Worm (Caenorhabditis elegans) whole organism, young adult: ENCODE results near the gene fbxc-7.
"Not testable (repeated sequence)": the region's sequence is repeated elsewhere in the genome, so short reads cannot be mapped to it uniquely, and the experiment has no call there.

Source experiments
- C06A6.2 ChIP-seq: fragments of 200-800 bp; sonication (Bioruptor generic); conservative IDR thresholded peaks from 2 replicates; pipeline ENCODE4 v1.3.6; 2022; ENCODE audit warnings: missing genetic modification characterization, missing compliant biosample characterization
- F10E7.11 ChIP-seq: sonication (generic microtip); optimal IDR thresholded peaks from 2 replicates; lab custom pipeline; 2017; ENCODE audit warnings: mild to moderate bottlenecking, missing genetic modification characterization, moderate library complexity, missing compliant biosample characterization
- F22D6.2 ChIP-seq: sonication (generic microtip); optimal IDR thresholded peaks from 2 replicates; lab custom pipeline; 2016; ENCODE audit warnings: mild to moderate bottlenecking, missing genetic modification characterization, missing compliant biosample characterization
- F37B4.10 ChIP-seq: fragments of 200-800 bp; sonication (Bioruptor generic); IDR thresholded peaks from 2 replicates; pipeline ENCODE4 v1.3.6; 2022; ENCODE audit warnings: missing genetic modification characterization, missing compliant biosample characterization
- F39B2.1 ChIP-seq: fragments of 200-800 bp; sonication (Bioruptor generic); IDR thresholded peaks from 2 replicates; pipeline ENCODE4 v1.3.6; 2022; ENCODE audit warnings: missing genetic modification reagents, missing genetic modification characterization, missing compliant biosample characterization
- K11D2.4 ChIP-seq: fragments of 200-800 bp; sonication (Bioruptor generic); IDR thresholded peaks from 2 replicates; pipeline ENCODE4 v1.3.6; 2022; ENCODE audit warnings: missing genetic modification reagents, missing genetic modification characterization, missing compliant biosample characterization
- ZK185.1 ChIP-seq: sonication (generic microtip); optimal IDR thresholded peaks from 2 replicates; lab custom pipeline; 2016; ENCODE audit warnings: mild to moderate bottlenecking, missing genetic modification characterization, missing compliant biosample characterization; ENCODE audit not compliant: poor library complexity, severe bottlenecking
- ama-1 ChIP-seq, 3 experiments: fragments of 150-350 bp in 1 of 3; sonication (generic microtip) in 2 of 3; optimal IDR thresholded peaks; 2 replicates each; lab custom pipeline; 2014 to 2018; ENCODE audit warnings: missing biosample characterization in 2 of 3, missing genetic modification characterization in 2 of 3, missing genetic modification reagents in 2 of 3
- aptf-2 ChIP-seq: fragments of 200-800 bp; sonication (Bioruptor generic); conservative IDR thresholded peaks from 2 replicates; pipeline ENCODE4 v1.3.6; 2022; ENCODE audit warnings: missing genetic modification reagents, missing genetic modification characterization, missing compliant biosample characterization
- athp-1 ChIP-seq: sonication (generic microtip); optimal IDR thresholded peaks from 2 replicates; lab custom pipeline; 2017; ENCODE audit warnings: mild to moderate bottlenecking, missing genetic modification characterization, missing compliant biosample characterization
- bed-1 ChIP-seq: fragments of 200-800 bp; sonication (Bioruptor generic); IDR thresholded peaks from 2 replicates; pipeline ENCODE4 v1.3.6; 2022; ENCODE audit warnings: missing genetic modification reagents, missing genetic modification characterization, missing compliant biosample characterization
- bed-2 ChIP-seq: fragments of 200-800 bp; sonication (Bioruptor generic); IDR thresholded peaks from 2 replicates; pipeline ENCODE4 v1.3.6; 2022; ENCODE audit warnings: missing genetic modification reagents, missing genetic modification characterization, missing compliant biosample characterization
- cebp-2 ChIP-seq: fragments of 200-800 bp; sonication (Bioruptor generic); IDR thresholded peaks from 2 replicates; pipeline ENCODE4 v1.3.6; 2022; ENCODE audit warnings: missing genetic modification characterization, missing compliant biosample characterization
- efl-1 ChIP-seq: fragments of 150-350 bp; optimal IDR thresholded peaks from 2 replicates; lab custom pipeline; 2014; ENCODE audit warnings: missing biosample characterization, missing genetic modification reagents, missing genetic modification characterization
- ets-4 ChIP-seq: fragments of 200-800 bp; sonication (Bioruptor generic); optimal IDR thresholded peaks from 2 replicates; lab custom pipeline; 2018; ENCODE audit warnings: mild to moderate bottlenecking, missing genetic modification characterization, missing compliant biosample characterization
- gei-17 ChIP-seq: fragments of 200-800 bp; sonication (Bioruptor generic); optimal IDR thresholded peaks from 2 replicates; lab custom pipeline; 2018; ENCODE audit warnings: mild to moderate bottlenecking, missing genetic modification characterization, missing compliant biosample characterization
- hmg-20 ChIP-seq: fragments of 200-800 bp; sonication (Bioruptor generic); IDR thresholded peaks from 2 replicates; pipeline ENCODE4 v1.3.6; 2022; ENCODE audit warnings: missing genetic modification reagents, missing genetic modification characterization, missing compliant biosample characterization
- hrde-1 ChIP-seq: sonication (generic microtip); optimal IDR thresholded peaks from 2 replicates; lab custom pipeline; 2016; ENCODE audit warnings: missing genetic modification characterization, mild to moderate bottlenecking, missing compliant biosample characterization, moderate library complexity, missing genotype, missing genetic modification reagents, borderline replicate concordance
- lin-35 ChIP-seq, 3 experiments: fragments of 150-350 bp in 2 of 3; sonication (generic microtip) in 1 of 3; optimal IDR thresholded peaks; 2 replicates each; lab custom pipeline; 2014 to 2018; ENCODE audit warnings: missing biosample characterization in 3 of 3, missing genetic modification characterization in 3 of 3, missing genetic modification reagents in 3 of 3
- lin-54 ChIP-seq: fragments of 200-800 bp; sonication (Bioruptor generic); optimal IDR thresholded peaks from 2 replicates; lab custom pipeline; 2018; ENCODE audit warnings: mild to moderate bottlenecking, missing genetic modification characterization, missing compliant biosample characterization
- madf-10 ChIP-seq: sonication (generic microtip); optimal IDR thresholded peaks from 2 replicates; lab custom pipeline; 2016; ENCODE audit warnings: mild to moderate bottlenecking, missing genetic modification characterization, missing compliant biosample characterization
- madf-6 ChIP-seq: fragments of 200-800 bp; sonication (Bioruptor generic); IDR thresholded peaks from 2 replicates; pipeline ENCODE4 v1.3.6; 2022; ENCODE audit warnings: missing genetic modification reagents, missing genetic modification characterization, missing compliant biosample characterization
- mcd-1 ChIP-seq: fragments of 200-800 bp; sonication (Bioruptor generic); IDR thresholded peaks from 2 replicates; pipeline ENCODE4 v1.3.6; 2022; ENCODE audit warnings: missing genetic modification reagents, missing genetic modification characterization, missing compliant biosample characterization
- mes-4 ChIP-seq: sonication (generic microtip); optimal IDR thresholded peaks from 2 replicates; lab custom pipeline; 2016; ENCODE audit warnings: missing genotype, missing genetic modification characterization, missing compliant biosample characterization
- nfyb-1 ChIP-seq: fragments of 200-800 bp; sonication (Bioruptor generic); IDR thresholded peaks from 2 replicates; pipeline ENCODE4 v1.3.6; 2022; ENCODE audit warnings: missing genetic modification reagents, missing genetic modification characterization, missing compliant biosample characterization
- nhr-80 ChIP-seq: sonication (generic microtip); optimal IDR thresholded peaks from 2 replicates; lab custom pipeline; 2016; ENCODE audit warnings: missing genetic modification characterization, missing compliant biosample characterization
- rcor-1 ChIP-seq: fragments of 200-800 bp; sonication (Bioruptor generic); IDR thresholded peaks from 2 replicates; pipeline ENCODE4 v1.3.6; 2022; ENCODE audit warnings: missing genetic modification reagents, missing genetic modification characterization, missing compliant biosample characterization
- sea-2 ChIP-seq: fragments of 200-800 bp; sonication (Bioruptor generic); IDR thresholded peaks from 2 replicates; pipeline ENCODE4 v1.3.6; 2022; ENCODE audit warnings: missing genetic modification characterization, missing compliant biosample characterization
- snpc-1.1 ChIP-seq: sonication (generic microtip); optimal IDR thresholded peaks from 2 replicates; lab custom pipeline; 2017; ENCODE audit warnings: missing genetic modification characterization, mild to moderate bottlenecking, missing compliant biosample characterization, antibody characterized with exemption, moderate library complexity, missing genotype, missing genetic modification reagents; ENCODE audit not compliant: insufficient read depth
- snpc-1.3 ChIP-seq: sonication (generic microtip); optimal IDR thresholded peaks from 2 replicates; lab custom pipeline; 2017; ENCODE audit warnings: missing genetic modification characterization, mild to moderate bottlenecking, missing compliant biosample characterization, antibody characterized with exemption, moderate library complexity, missing genotype, missing genetic modification reagents; ENCODE audit not compliant: insufficient read depth
- snpc-4 ChIP-seq, 5 experiments: fragments of 150-350 bp in 1 of 5; sonication (generic microtip) in 4 of 5; optimal IDR thresholded peaks; 2 replicates each; lab custom pipeline; 2014 to 2018; ENCODE audit warnings: missing genetic modification characterization in 5 of 5, missing biosample characterization in 3 of 5, antibody characterized with exemption in 2 of 5, mild to moderate bottlenecking in 2 of 5, missing compliant biosample characterization in 2 of 5, missing genotype in 2 of 5, moderate library complexity in 2 of 5, missing genetic modification reagents in 1 of 5
- unc-130 ChIP-seq: sonication (generic microtip); optimal IDR thresholded peaks from 2 replicates; lab custom pipeline; 2016; ENCODE audit warnings: missing genetic modification reagents, missing genetic modification characterization, missing compliant biosample characterization
- zfh-2 ChIP-seq: fragments of 200-800 bp; sonication (Bioruptor generic); conservative IDR thresholded peaks from 2 replicates; pipeline ENCODE4 v1.3.6; 2022; ENCODE audit warnings: missing genetic modification reagents, missing genetic modification characterization, missing compliant biosample characterization
- ztf-18 ChIP-seq: sonication (generic microtip); optimal IDR thresholded peaks from 2 replicates; lab custom pipeline; 2016; ENCODE audit warnings: missing genotype, mild to moderate bottlenecking, missing genetic modification characterization, missing compliant biosample characterization
- ztf-22 ChIP-seq: fragments of 200-800 bp; sonication (Bioruptor generic); optimal IDR thresholded peaks from 2 replicates; lab custom pipeline; 2018; ENCODE audit warnings: mild to moderate bottlenecking, missing genetic modification characterization, moderate library complexity, missing compliant biosample characterization

The fbxc-7 gene

ce11 chrII:954626-955025 is at the start of gene fbxc-7:
fbxc-7 (plus strand) TSS chrII:954926.
- TF ChIP-seq athp-1 (tag; lab: Kevin White, UChicago); sea-2 (GFP tag; lab: Robert Waterston, UW); ztf-18 (tag; lab: Kevin White, UChicago): not testable (repeated sequence)

DNA sequence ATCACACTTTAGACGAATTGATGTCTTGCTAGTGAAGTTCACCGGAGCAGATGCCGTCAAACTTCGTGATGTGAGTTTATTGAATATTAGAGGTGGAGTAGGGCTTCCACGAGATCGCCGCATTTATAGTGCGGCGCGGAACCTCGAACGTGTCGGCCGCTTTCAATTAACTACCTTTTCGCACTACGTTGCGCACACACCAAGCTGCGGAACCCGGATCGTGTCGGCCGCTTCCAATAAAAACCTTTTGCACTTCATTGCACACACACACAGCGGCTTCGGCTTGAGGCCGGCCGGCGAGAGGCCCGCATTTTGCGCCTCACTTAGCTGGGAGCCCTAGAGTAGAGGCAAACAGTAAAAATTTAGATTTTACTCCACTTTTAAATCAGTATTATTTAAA is 49.4 kb upstream of the fbxc-7 start:
- TF ChIP-seq efl-1 (no peak), bed-1 (GFP tag; lab: Robert Waterston, UW) (no peak), zfh-2 (peak; percentile 40; the same call in 1 of the 2 replicates), ama-1 (optimal IDR thresholded peaks at IDR 0.05; lab: Kevin White, UChicago) (no peak), ama-1 (GFP tag; optimal IDR thresholded peaks at IDR 0.05; lab: Kevin White, UChicago) (no peak), athp-1 (tag; lab: Kevin White, UChicago) (no peak), snpc-4 (GFP tag; optimal IDR thresholded peaks at IDR 0.05; lab: Kevin White, UChicago) (no peak), snpc-4 (tag; optimal IDR thresholded peaks at IDR 0.05; lab: Kevin White, UChicago) (peak in 2 of 4 experiments; percentile 75 to 90), snpc-1.1 (tag; lab: Kevin White, UChicago) (peak; percentile 70), unc-130 (no peak), lin-54 (no peak), nfyb-1 (GFP tag; lab: Robert Waterston, UW) (no peak)

DNA sequence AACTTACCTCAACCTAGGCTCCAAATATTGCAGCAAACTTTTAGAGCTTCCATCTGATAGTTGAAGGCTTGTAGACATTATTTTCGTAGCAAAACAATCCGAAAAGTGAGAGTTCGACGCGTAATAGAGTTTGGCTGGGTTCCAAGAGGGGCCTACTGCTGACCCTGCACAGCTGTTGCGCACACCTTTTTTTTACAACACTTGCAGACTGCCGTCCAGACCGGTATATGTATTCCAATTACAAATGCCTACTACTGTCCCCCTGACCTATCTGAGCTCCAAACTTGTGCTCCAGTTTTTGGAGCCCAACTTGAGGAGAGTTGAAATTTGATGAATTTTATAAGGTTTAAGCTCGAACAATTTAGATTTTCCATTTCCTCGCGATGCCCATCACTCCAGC is 45.2 kb upstream of the fbxc-7 start, which contains the start of the genes fbxc-24 and fbxc-27:
TSS of gene fbxc-24 (minus strand) at position 101 of the 400 bp plus-strand sequence.
TSS of gene fbxc-27 (plus strand) at position 216 of the 400 bp plus-strand sequence.
- no peak for TF ChIP-seq F37B4.10 (GFP tag; lab: Robert Waterston, UW)
- TF ChIP-seq F10E7.11 (tag; lab: Kevin White, UChicago): no peak
- TF ChIP-seq rcor-1 (GFP tag; lab: Robert Waterston, UW): no peak
- no peak for TF ChIP-seq gei-17 (GFP tag; lab: Kevin White, UChicago)
- TF ChIP-seq ztf-22 (GFP tag; lab: Kevin White, UChicago): no peak
- TF ChIP-seq aptf-2 (GFP tag; lab: Robert Waterston, UW): no peak

DNA sequence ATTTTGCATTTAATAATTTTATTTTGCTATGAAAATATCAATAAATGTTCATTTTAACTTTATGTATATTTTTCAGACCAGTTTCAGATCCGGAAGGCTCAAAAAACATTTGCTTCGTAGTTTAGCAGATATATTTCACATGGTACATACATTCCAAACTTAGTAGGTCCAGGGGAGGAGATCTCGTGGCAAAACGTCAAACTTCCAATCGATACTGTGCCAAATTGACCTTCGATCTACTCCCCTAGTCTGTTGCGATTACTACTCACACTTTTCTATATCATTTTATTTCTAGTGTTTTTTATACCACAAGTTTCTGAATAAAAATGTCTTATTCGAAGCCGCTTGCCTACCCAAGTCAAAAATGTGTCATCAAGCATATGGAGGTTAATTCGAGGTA is 43.0 kb upstream of the fbxc-7 start, which contains the start of gene fbxc-31:
TSS of gene fbxc-31 (plus strand) at position 301 of the 400 bp plus-strand sequence.
- TF ChIP-seq mes-4 (tag; lab: Kevin White, UChicago) (no peak), rcor-1 (GFP tag; lab: Robert Waterston, UW) (no peak), ets-4 (no peak), madf-10 (tag; lab: Kevin White, UChicago) (no peak), K11D2.4 (no peak), C06A6.2 (GFP tag; lab: Robert Waterston, UW) (no peak), ama-1 (optimal IDR thresholded peaks at IDR 0.05; lab: Kevin White, UChicago) (no peak), ama-1 (GFP tag; optimal IDR thresholded peaks at IDR 0.05; lab: Kevin White, UChicago) (no peak), F22D6.2 (tag; lab: Kevin White, UChicago) (no peak), sea-2 (GFP tag; lab: Robert Waterston, UW) (no peak), nhr-80 (tag; lab: Kevin White, UChicago) (no peak), ZK185.1 (tag; lab: Kevin White, UChicago) (no peak), snpc-1.3 (tag; lab: Kevin White, UChicago) (no peak), hmg-20 (GFP tag; lab: Robert Waterston, UW) (no peak)

ce11 chrII:913222-913722 is 41.5 kb upstream of the fbxc-7 start, which contains the start of gene fbxc-33:
fbxc-33 (plus strand) TSS chrII:913672.
- TF ChIP-seq F39B2.1 (GFP tag; lab: Robert Waterston, UW) (no peak), madf-6 (GFP tag; lab: Robert Waterston, UW) (no peak), hrde-1 (no peak), lin-35 (GFP tag; optimal IDR thresholded peaks at IDR 0.05; lab: Kevin White, UChicago) (no peak), bed-2 (GFP tag; lab: Robert Waterston, UW) (no peak), cebp-2 (GFP tag; lab: Robert Waterston, UW) (no peak), mcd-1 (GFP tag; lab: Robert Waterston, UW) (peak; percentile 75)
